Worm (Caenorhabditis elegans) whole organism, L4/young adult: ENCODE results near the gene ZK177.11.

Source experiments
- dao-5 ChIP-seq: sonication (generic microtip); optimal IDR thresholded peaks from 2 replicates; lab custom pipeline; 2016; ENCODE audit warnings: missing genotype, missing genetic modification characterization, moderate library complexity, missing compliant biosample characterization
- him-1 ChIP-seq: sonication (generic microtip); optimal IDR thresholded peaks from 2 replicates; lab custom pipeline; 2016; ENCODE audit warnings: missing genotype, missing genetic modification reagents, missing genetic modification characterization, missing compliant biosample characterization

DNA sequence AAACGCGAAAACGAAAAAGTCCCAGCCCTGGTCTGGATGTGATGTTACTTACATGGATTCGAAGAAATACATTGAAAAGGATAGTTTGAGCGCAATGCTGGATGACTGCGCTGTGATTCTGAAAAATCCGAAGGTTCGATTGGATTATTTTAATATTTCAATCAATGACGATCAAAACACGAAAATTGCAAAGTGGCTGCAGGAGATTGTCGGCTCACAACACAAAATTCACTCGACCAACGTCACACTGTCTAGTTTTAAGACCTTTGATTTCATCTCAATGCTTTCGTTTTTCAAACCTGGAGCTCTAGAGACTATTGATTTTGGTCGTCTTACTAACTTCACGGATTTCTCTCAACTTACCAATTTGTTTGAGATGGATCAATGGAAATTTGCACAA is 28.8 kb downstream of the ZK177.11 start, which contains the start of gene C17C3.5:
- no peak for TF ChIP-seq him-1 (tag; lab: Kevin White, UChicago)
- no peak for TF ChIP-seq dao-5 (tag; lab: Kevin White, UChicago)
